Fruit fly (Drosophila melanogaster) S2 (cell line): ENCODE measurements around the gene CG32086.

Experiments
- CG8478 ChIP-seq: fragments of >200 bp; optimal IDR thresholded peaks from 2 replicates; lab custom pipeline; 2018
- CTCF ChIP-seq, 2 experiments: fragments of >200 bp; optimal IDR thresholded peaks; 2 replicates each; lab custom pipeline; 2018

CG32086 gene

dm6 chr3L:11552996-11553671, 30.7 kb downstream of the CG32086 start:
- no peak for TF ChIP-seq CG8478
- no peak for TF ChIP-seq CTCF (optimal IDR thresholded peaks at IDR 0.05; lab: Kevin White, UChicago)

DNA sequence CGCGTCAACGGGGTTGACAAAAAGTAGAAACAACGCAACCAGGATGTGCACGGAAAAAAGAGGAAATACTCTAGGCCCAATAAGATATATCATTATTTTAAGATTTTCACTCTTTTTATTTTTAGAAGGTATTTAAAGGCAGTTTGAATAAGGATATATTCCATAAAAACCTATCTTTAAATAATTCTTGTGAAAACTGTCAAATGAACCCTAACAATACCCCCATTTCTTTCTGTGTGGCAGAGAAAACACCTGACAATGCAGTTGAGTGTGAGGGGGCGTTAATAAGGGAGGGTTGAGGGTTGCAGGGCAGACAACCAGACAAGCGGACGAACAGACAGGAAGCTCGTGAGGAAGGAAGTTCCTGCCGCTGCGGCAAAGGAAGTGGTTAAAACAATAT, 31.9 kb downstream of the CG32086 start:
- TF ChIP-seq CTCF (optimal IDR thresholded peaks at IDR 0.05; lab: Kevin White, UChicago) (no peak), CG8478 (no peak)

dm6 chr3L:11550359-11551056, 33.4 kb downstream of the CG32086 start:
- no peak for TF ChIP-seq CTCF (optimal IDR thresholded peaks at IDR 0.05; lab: Kevin White, UChicago)
- TF ChIP-seq CG8478: no peak

dm6 chr3L:11549432-11549831, 34.4 kb downstream of the CG32086 start:
- TF ChIP-seq CTCF (optimal IDR thresholded peaks at IDR 0.05; lab: Kevin White, UChicago) (no peak), CG8478 (no peak)

dm6 chr3L:11548009-11548408, 35.9 kb downstream of the CG32086 start:
- no peak for TF ChIP-seq CG8478
- no peak for TF ChIP-seq CTCF (optimal IDR thresholded peaks at IDR 0.05; lab: Kevin White, UChicago)

dm6 chr3L:11547302-11547994, 36.4 kb downstream of the CG32086 start:
- no peak for TF ChIP-seq CG8478
- no peak for TF ChIP-seq CTCF (optimal IDR thresholded peaks at IDR 0.05; lab: Kevin White, UChicago)

DNA sequence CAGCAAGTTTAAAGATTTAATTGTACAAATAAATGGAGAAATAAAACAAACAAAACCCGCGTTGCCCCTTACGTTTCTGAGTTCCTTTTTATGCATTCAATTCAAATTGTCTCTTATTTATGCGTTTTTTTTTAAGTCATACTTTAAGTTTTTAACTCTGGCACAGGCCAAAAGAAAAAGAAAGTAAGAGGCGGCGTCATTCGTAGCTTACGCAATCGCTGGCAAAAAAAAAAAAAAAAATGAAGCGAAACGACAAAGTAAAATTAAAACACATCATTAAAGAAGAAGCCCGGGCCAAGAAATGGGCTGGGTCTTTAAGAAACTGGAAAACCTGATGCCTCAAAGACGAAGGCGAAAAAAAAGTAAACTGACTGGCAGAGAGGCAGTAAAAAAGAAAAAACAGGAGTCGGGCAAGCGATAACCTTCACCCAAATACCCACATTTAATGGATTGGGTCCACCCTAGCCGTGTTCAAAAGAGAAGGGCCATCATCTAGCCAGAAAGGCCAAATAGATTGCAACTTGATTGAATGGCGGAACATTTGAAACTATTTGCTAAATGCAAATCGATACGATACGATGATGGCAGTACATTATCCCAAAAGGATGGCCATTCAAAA, 40.1 kb downstream of the CG32086 start:
- TF ChIP-seq CG8478: no peak

DNA sequence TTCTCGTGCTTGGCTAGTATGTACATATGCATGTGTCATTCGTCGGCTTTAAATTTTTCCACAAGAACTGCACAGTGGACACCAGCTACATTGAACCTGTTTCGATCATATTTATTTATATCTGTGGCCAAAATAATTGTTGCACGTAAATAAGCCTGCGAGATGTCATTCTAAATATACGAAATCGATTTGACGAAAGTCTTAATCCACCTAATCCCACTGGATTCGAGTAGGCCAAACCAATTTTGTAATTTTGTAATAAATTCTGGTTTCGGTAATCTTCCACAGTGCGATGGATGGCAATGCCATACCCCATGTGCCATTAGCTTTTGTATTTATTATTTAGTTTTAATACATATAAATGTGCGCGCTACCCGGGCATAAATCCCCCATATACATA, 40.9 kb downstream of the CG32086 start:
- TF ChIP-seq CTCF (optimal IDR thresholded peaks at IDR 0.05; lab: Kevin White, UChicago) (no peak), CG8478 (no peak)

DNA sequence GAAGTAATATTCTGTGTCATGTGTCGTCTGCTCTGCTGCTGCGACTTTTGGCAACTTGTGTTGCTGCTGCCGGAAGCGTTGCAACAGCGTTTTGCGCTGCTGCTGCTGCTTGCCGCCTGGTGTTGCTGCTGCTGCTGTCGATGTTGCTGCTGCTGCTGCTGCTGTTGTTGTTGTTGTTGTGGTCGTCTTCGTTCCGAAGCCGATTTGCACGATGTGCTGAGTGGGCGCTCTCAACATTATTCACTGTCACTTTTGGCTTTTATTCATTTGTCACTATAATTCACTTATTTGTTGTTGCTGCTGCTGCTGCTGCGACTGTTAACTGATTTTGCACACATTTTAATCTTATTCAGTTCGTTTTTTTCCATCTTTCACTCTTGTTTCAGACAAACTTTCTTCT, 41.4 kb downstream of the CG32086 start:
- TF ChIP-seq CG8478: no peak
- no peak for TF ChIP-seq CTCF (optimal IDR thresholded peaks at IDR 0.05; lab: Kevin White, UChicago)

DNA sequence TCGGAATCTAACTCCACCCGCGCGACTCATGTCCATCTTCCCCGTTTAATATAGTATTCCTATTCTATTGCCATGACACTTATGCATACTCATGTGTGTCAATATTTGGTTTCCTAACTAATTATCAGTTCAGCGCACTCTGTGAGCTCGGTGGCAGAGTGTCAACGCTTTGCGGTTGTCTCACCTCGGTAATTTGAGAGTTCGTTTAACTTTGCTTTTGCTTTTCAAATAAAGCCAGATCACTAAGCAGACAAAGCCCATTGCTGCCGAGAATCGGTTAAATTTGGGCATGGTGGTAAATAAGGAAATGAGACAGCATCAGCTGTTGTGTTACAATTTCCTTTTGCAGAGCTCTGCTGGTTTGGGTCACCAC, 43.5 kb downstream of the CG32086 start:
- TF ChIP-seq CTCF (optimal IDR thresholded peaks at IDR 0.05; lab: Kevin White, UChicago) (no peak), CG8478 (no peak)

DNA sequence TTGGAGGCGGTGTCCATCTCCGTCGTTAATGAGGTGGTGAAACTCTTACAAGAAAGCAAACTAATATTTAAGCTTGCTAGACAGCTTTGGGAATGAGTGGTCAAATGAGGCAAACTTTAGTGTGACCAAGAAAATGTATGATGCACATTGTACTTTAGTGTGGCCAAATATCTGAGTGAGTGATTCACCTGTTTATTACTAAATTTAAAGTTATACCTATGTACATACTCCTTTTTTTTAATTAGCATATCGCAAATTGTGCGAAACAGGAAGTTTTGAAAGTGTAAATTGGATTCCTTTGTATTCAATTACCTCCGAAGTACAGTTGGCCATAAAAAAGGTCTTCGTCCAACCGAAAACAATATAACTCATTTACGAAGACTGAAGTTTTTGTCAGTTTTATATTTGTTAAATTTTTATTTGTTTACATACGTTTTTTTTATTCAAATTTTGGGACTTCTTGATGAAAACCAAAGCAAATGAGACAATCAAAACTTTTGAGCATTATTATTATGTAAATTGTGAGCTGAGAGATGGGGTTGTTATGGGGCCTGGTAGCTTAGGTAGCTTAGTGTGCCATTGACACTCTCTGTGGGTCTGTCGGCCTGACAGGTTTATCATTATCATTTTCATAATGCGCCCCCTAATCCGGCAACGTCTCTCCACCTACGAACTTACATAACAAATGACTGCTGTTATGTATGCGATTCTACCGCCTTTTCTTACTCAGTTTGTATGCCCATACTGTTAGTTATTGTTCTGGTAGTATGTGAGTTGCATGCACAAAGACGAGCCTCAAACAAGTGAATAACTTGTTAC, 44.1 kb downstream of the CG32086 start:
- TF ChIP-seq CTCF (optimal IDR thresholded peaks at IDR 0.05; lab: Kevin White, UChicago) (no peak), CG8478 (no peak)

dm6 chr3L:11536767-11537419, 47.0 kb downstream of the CG32086 start:
- TF ChIP-seq CG8478: no peak
- TF ChIP-seq CTCF (optimal IDR thresholded peaks at IDR 0.05; lab: Kevin White, UChicago): no peak

- no peak for TF ChIP-seq CG8478
- no peak for TF ChIP-seq CTCF (optimal IDR thresholded peaks at IDR 0.05; lab: Kevin White, UChicago)
Measured at dm6 chr3L:11536132-11536531, 47.7 kb downstream of the CG32086 start.

DNA sequence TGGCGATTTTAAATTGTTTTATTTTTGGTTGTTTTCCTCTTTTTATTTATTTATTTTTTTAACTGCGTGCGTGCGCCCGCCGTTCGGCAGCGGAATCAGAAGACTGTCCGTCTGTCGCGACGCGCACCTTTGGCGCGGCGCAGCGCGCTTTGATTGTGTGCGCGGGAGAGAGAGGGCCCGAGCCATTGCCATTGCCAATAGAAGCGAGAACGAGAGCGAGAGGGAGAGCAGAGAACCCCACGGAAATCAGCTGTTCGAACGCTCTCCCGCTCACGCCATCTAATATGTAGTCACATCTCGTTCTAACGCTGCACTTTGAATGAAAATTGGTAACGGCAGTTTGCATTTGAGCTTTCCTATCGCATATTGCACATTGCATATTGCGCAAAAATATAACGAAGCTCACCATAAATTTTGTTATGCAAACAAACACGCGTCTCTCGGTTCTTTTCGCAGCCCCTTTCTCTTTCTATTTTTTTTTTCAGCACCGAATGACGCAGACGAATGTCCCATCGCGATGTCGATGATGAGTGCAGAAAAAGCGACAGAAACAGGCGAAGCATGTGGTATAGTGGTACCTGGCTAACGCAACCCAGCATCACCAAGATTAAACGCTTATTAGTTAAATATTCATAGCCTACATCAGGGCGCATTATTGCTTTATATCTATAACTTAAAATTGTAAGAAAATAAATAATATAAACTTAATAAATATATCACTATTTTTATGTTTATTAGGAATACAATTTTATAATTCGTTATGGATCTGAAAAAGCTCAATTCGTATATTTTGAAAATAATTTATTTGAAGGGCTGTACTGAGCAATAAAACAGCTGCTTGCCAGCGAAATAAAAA, 49.2 kb downstream of the CG32086 start:
- TF ChIP-seq CG8478 (no peak), CTCF (optimal IDR thresholded peaks at IDR 0.05; lab: Kevin White, UChicago) (no peak)
